Fruit fly (Drosophila melanogaster) whole organism: ENCODE measurements around the gene CG42238.

Experiments
- CG8478 ChIP-seq: fragments of >200 bp; optimal IDR thresholded peaks from 2 replicates; lab custom pipeline; 2018; ENCODE audit warnings: inconsistent platforms
- Dll ChIP-seq: fragments of >200 bp; optimal IDR thresholded peaks from 2 replicates; lab custom pipeline; 2017
- EcR ChIP-seq, 2 experiments: fragments of >200 bp; optimal IDR thresholded peaks; 2 replicates each; lab custom pipeline; 2017; ENCODE audit warnings: missing biosample characterization in 2 of 2, missing genetic modification characterization in 2 of 2, missing genetic modification reagents in 2 of 2
- psq ChIP-seq: fragments of >200 bp; optimal IDR thresholded peaks from 2 replicates; lab custom pipeline; 2017
- usp ChIP-seq: fragments of >200 bp; optimal IDR thresholded peaks from 2 replicates; lab custom pipeline; 2017; ENCODE audit warnings: missing biosample characterization, missing genetic modification characterization, mixed read lengths

DNA sequence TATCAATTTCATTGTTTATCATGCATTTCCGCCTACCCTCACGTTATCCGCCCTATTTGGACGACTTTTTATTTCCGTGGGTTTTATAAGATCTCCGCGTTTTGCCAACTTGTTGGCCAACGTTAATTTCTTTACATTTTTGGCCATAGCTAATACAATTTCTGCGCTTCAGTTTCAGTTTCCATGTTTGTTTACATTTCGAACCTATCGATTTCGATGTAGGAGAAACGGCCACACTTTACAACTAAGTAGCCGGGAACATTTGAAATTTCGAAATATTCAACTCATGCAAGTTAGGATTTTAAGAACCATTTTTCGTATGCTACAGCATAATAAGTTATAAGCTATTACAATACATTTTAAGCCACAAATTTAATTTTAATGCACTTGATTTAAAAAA is 124.3 kb downstream of the CG42238 start, which contains the start of gene Nthl1:
- TF ChIP-seq psq (lab: Kevin White, UChicago) = no peak
- TF ChIP-seq CG8478 = no peak
- TF ChIP-seq EcR (GFP tag; optimal IDR thresholded peaks at IDR 0.05; lab: Kevin White, UChicago) = no peak
- TF ChIP-seq Dll (lab: Kevin White, UChicago) = no peak
- TF ChIP-seq usp (GFP tag; lab: Kevin White, UChicago) = no peak
